Worm (Caenorhabditis elegans) whole organism, L2 larva: ENCODE results near the gene F42A10.6.
A peak's percentile ranks its signal among the peaks of the same experiment; 100 is the strongest.

Experiments
- ZK546.5 ChIP-seq: sonication (generic microtip); optimal IDR thresholded peaks from 2 replicates; lab custom pipeline; 2017; ENCODE audit warnings: missing biosample characterization, missing genetic modification characterization
- blmp-1 ChIP-seq: sonication (generic microtip); optimal IDR thresholded peaks from 2 replicates; lab custom pipeline; 2017; ENCODE audit warnings: missing genetic modification characterization, mild to moderate bottlenecking, missing compliant biosample characterization, antibody characterized with exemption, moderate library complexity; ENCODE audit not compliant: insufficient read depth
- ceh-16 ChIP-seq: fragments of 150-350 bp; optimal IDR thresholded peaks from 2 replicates; lab custom pipeline; 2014; ENCODE audit warnings: missing biosample characterization, missing genetic modification characterization
- egl-27 ChIP-seq: sonication (generic microtip); optimal IDR thresholded peaks from 3 replicates; lab custom pipeline; 2017; ENCODE audit warnings: missing biosample characterization, missing genetic modification reagents, missing genetic modification characterization
- elt-1 ChIP-seq: fragments of 150-350 bp; optimal IDR thresholded peaks from 2 replicates; lab custom pipeline; 2014; ENCODE audit warnings: missing biosample characterization, missing genetic modification characterization
- elt-3 ChIP-seq: sonication (generic microtip); optimal IDR thresholded peaks from 2 replicates; lab custom pipeline; 2017; ENCODE audit warnings: missing biosample characterization, missing genetic modification characterization
- fos-1 ChIP-seq: fragments of 150-350 bp; optimal IDR thresholded peaks from 2 replicates; lab custom pipeline; 2014; ENCODE audit warnings: missing biosample characterization, missing genetic modification characterization
- mdl-1 ChIP-seq, 2 experiments: fragments of 150-350 bp in 1 of 2; sonication (generic microtip) in 1 of 2; optimal IDR thresholded peaks; 2 replicates each; lab custom pipeline; 2017; ENCODE audit warnings: missing biosample characterization in 2 of 2, missing genetic modification characterization in 2 of 2
- nhr-21 ChIP-seq: fragments of 150-350 bp; optimal IDR thresholded peaks from 2 replicates; lab custom pipeline; 2014; ENCODE audit warnings: missing biosample characterization, missing genetic modification characterization
- skn-1 ChIP-seq: sonication (generic microtip); optimal IDR thresholded peaks from 2 replicates; lab custom pipeline; 2017; ENCODE audit warnings: missing biosample characterization, missing genetic modification characterization

DNA sequence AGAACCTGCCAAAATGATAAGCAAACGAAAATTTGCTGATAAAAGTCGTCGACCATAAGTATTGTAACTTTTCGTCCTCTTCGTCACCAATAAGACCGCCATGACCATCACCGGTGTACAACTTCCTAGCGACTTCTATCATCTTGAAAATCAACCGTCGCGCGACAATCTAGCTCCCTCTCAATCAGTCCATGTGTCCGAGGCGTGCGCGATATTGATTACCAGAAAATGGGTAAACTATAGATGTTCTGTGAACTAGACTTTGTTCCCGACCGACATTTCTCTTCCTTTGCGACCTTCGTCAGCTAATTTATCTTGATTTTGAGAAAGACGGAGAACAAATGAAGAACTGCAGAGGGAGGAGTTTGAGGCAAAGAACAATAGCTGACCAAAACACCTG, 31.4 kb downstream of the F42A10.6 start:
- TF ChIP-seq fos-1 (peak; percentile 26), ZK546.5 (tag; lab: Kevin White, UChicago) (no peak), mdl-1 (tag; optimal IDR thresholded peaks at IDR 0.05; lab: Kevin White, UChicago) (peak in 1 of 2 experiments; percentile 14), egl-27 (tag; lab: Kevin White, UChicago) (no peak), blmp-1 (peak; percentile 22), ceh-16 (tag; lab: Kevin White, UChicago) (no peak), nhr-21 (tag; lab: Kevin White, UChicago) (peak; percentile 88), skn-1 (no peak), elt-1 (no peak), elt-3 (tag; lab: Kevin White, UChicago) (no peak)
